Comparison of ENCODE assay signal across 1 fruit fly cellular context in genomic region chrX:9749745-9750144, dm6.
A peak's percentile ranks its signal among the peaks of the same experiment; 100 is the strongest.
TF ChIP-seq lines count a peak whose summit lies in the region.

No protein-coding gene starts in this region.

TF ChIP-seq in whole organism, embryonic, 481 proteins besides CTCF, POLR2A, EP300 and RAD21 (continued from another document):
- no peak for TF ChIP-seq Sox100B (GFP tag; optimal IDR thresholded peaks at IDR 0.05; lab: Kevin White, UChicago)
- peak in 1 of 2 experiments; percentile 44 for TF ChIP-seq tll (GFP tag; optimal IDR thresholded peaks at IDR 0.05; lab: Kevin White, UChicago)
- no peak for TF ChIP-seq zfh1 (GFP tag; IDR thresholded peaks at IDR 0.05; lab: Robert Waterston, UW)
- peak; percentile 34 for TF ChIP-seq gsb-n (tag; optimal IDR thresholded peaks at IDR 0.05; lab: Kevin White, UChicago)
- no peak for TF ChIP-seq Bdp1 (GFP tag; optimal IDR thresholded peaks at IDR 0.05; lab: Kevin White, UChicago)
- no peak for TF ChIP-seq CG4404 (GFP tag; IDR thresholded peaks at IDR 0.05; lab: Robert Waterston, UW)
- TF ChIP-seq Chrac-16 (GFP tag; optimal IDR thresholded peaks at IDR 0.05; lab: Kevin White, UChicago): no peak
- TF ChIP-seq insv (GFP tag; optimal IDR thresholded peaks at IDR 0.05; lab: Kevin White, UChicago): no peak
- TF ChIP-seq Aef1 (GFP tag; IDR thresholded peaks at IDR 0.05; lab: Robert Waterston, UW): no peak
- no peak for TF ChIP-seq CG12219 (GFP tag; optimal IDR thresholded peaks at IDR 0.05; lab: Kevin White, UChicago)
- TF ChIP-seq cg (GFP tag; optimal IDR thresholded peaks at IDR 0.05; lab: Kevin White, UChicago): peak; percentile 45
- no peak for TF ChIP-seq CG10462 (GFP tag; optimal IDR thresholded peaks at IDR 0.05; lab: Kevin White, UChicago)
- TF ChIP-seq Ravus (GFP tag; IDR thresholded peaks at IDR 0.05; lab: Robert Waterston, UW): no peak
- no peak for TF ChIP-seq CG2889 (GFP tag; IDR thresholded peaks at IDR 0.05; lab: Robert Waterston, UW)
- TF ChIP-seq cad (GFP tag; optimal IDR thresholded peaks at IDR 0.05; lab: Kevin White, UChicago): peak; percentile 73
- TF ChIP-seq Adf1 (GFP tag; IDR thresholded peaks at IDR 0.05; lab: Robert Waterston, UW): no peak
- TF ChIP-seq CG2202 (tag; optimal IDR thresholded peaks at IDR 0.05; lab: Kevin White, UChicago): no peak
- no peak for TF ChIP-seq CG17328 (GFP tag; IDR thresholded peaks at IDR 0.05; lab: Robert Waterston, UW)
- no peak for TF ChIP-seq CG17829 (tag; optimal IDR thresholded peaks at IDR 0.05; lab: Kevin White, UChicago)
- TF ChIP-seq CG11504 (tag; optimal IDR thresholded peaks at IDR 0.05; lab: Kevin White, UChicago): peak; percentile 12
- TF ChIP-seq MBD-R2 (GFP tag; IDR thresholded peaks at IDR 0.05; lab: Robert Waterston, UW): no peak
- no peak for TF ChIP-seq Usf (GFP tag; optimal IDR thresholded peaks at IDR 0.05; lab: Kevin White, UChicago)
- TF ChIP-seq crol (GFP tag; IDR thresholded peaks at IDR 0.05; lab: Robert Waterston, UW): peak; percentile 87
- peak; percentile 81 for TF ChIP-seq kni (GFP tag; optimal IDR thresholded peaks at IDR 0.05; lab: Kevin White, UChicago)
- TF ChIP-seq jumu (GFP tag; optimal IDR thresholded peaks at IDR 0.05; lab: Kevin White, UChicago): no peak
- no peak for TF ChIP-seq Pdp1 (GFP tag; optimal IDR thresholded peaks at IDR 0.05; lab: Kevin White, UChicago)
- peak; percentile 92 for TF ChIP-seq zen (tag; optimal IDR thresholded peaks at IDR 0.05; lab: Kevin White, UChicago)
- TF ChIP-seq HHEX (GFP tag; optimal IDR thresholded peaks at IDR 0.05; lab: Kevin White, UChicago): no peak
- no peak for TF ChIP-seq CG18011 (GFP tag; optimal IDR thresholded peaks at IDR 0.05; lab: Kevin White, UChicago)
- no peak for TF ChIP-seq Ptx1 (GFP tag; IDR thresholded peaks at IDR 0.05; lab: Robert Waterston, UW)
- no peak for TF ChIP-seq E2f2 (GFP tag; IDR thresholded peaks at IDR 0.05; lab: Robert Waterston, UW)
- no peak for TF ChIP-seq CG17385 (GFP tag; optimal IDR thresholded peaks at IDR 0.05; lab: Kevin White, UChicago)
- TF ChIP-seq unpg (GFP tag; optimal IDR thresholded peaks at IDR 0.05; lab: Kevin White, UChicago): no peak
- no peak for TF ChIP-seq Six4 (GFP tag; optimal IDR thresholded peaks at IDR 0.05; lab: Kevin White, UChicago)
- TF ChIP-seq chinmo (GFP tag; IDR thresholded peaks at IDR 0.05; lab: Robert Waterston, UW; ENCODE audit: partially characterized antibody): no peak
- no peak for TF ChIP-seq ssp (GFP tag; IDR thresholded peaks at IDR 0.05; lab: Robert Waterston, UW)
- TF ChIP-seq pnt (GFP tag; optimal IDR thresholded peaks at IDR 0.05; lab: Kevin White, UChicago): no peak
- no peak for TF ChIP-seq unc-4 (GFP tag; IDR thresholded peaks at IDR 0.05; lab: Robert Waterston, UW; ENCODE audit: partially characterized antibody)
- peak; percentile 73 for TF ChIP-seq kah (GFP tag; optimal IDR thresholded peaks at IDR 0.05; lab: Kevin White, UChicago)
- no peak for TF ChIP-seq Poxn (GFP tag; IDR thresholded peaks at IDR 0.05; lab: Robert Waterston, UW)
- TF ChIP-seq Fer3 (tag; optimal IDR thresholded peaks at IDR 0.05; lab: Kevin White, UChicago): no peak
- no peak for TF ChIP-seq CG6791 (GFP tag; IDR thresholded peaks at IDR 0.05; lab: Robert Waterston, UW; ENCODE audit: partially characterized antibody)
- no peak for TF ChIP-seq lilli (GFP tag; optimal IDR thresholded peaks at IDR 0.05; lab: Kevin White, UChicago)
- TF ChIP-seq CG4617 (GFP tag; optimal IDR thresholded peaks at IDR 0.05; lab: Kevin White, UChicago; ENCODE audit: borderline replicate concordance): no peak
- TF ChIP-seq prd (optimal IDR thresholded peaks at IDR 0.05; lab: Kevin White, UChicago): no peak
- no peak for TF ChIP-seq prd (GFP tag; IDR thresholded peaks at IDR 0.05; lab: Robert Waterston, UW)
- no peak for TF ChIP-seq CG6765 (GFP tag; optimal IDR thresholded peaks at IDR 0.05; lab: Kevin White, UChicago)
- no peak for TF ChIP-seq HLH54F (GFP tag; optimal IDR thresholded peaks at IDR 0.05; lab: Kevin White, UChicago)
- no peak for TF ChIP-seq sens-2 (GFP tag; IDR thresholded peaks at IDR 0.05; lab: Robert Waterston, UW)
- TF ChIP-seq C15 (GFP tag; IDR thresholded peaks at IDR 0.05; lab: Robert Waterston, UW): no peak
- TF ChIP-seq chn (GFP tag; optimal IDR thresholded peaks at IDR 0.05; lab: Kevin White, UChicago): no peak
- TF ChIP-seq grn (GFP tag; optimal IDR thresholded peaks at IDR 0.05; lab: Kevin White, UChicago): peak; percentile 67
- no peak for TF ChIP-seq Hr78 (GFP tag; optimal IDR thresholded peaks at IDR 0.05; lab: Kevin White, UChicago)
- TF ChIP-seq run (tag; optimal IDR thresholded peaks at IDR 0.05; lab: Kevin White, UChicago): no peak
- no peak for TF ChIP-seq wdn (GFP tag; IDR thresholded peaks at IDR 0.05; lab: Robert Waterston, UW)
- no peak for TF ChIP-seq CG10209 (GFP tag; optimal IDR thresholded peaks at IDR 0.05; lab: Kevin White, UChicago)
- no peak for TF ChIP-seq inv (GFP tag; IDR thresholded peaks at IDR 0.05; lab: Robert Waterston, UW; ENCODE audit: partially characterized antibody)
- TF ChIP-seq Deaf1 (tag; optimal IDR thresholded peaks at IDR 0.05; lab: Kevin White, UChicago): no peak
- TF ChIP-seq Fer2 (tag; optimal IDR thresholded peaks at IDR 0.05; lab: Kevin White, UChicago): no peak
- no peak for TF ChIP-seq Myb (GFP tag; optimal IDR thresholded peaks at IDR 0.05; lab: Kevin White, UChicago)
- no peak for TF ChIP-seq CG16813 (GFP tag; IDR thresholded peaks at IDR 0.05; lab: Robert Waterston, UW; ENCODE audit: partially characterized antibody)
- TF ChIP-seq nau (GFP tag; optimal IDR thresholded peaks at IDR 0.05; lab: Kevin White, UChicago): no peak
- TF ChIP-seq CG14710 (tag; optimal IDR thresholded peaks at IDR 0.05; lab: Kevin White, UChicago): no peak
- peak; percentile 87 for TF ChIP-seq CG15479 (GFP tag; optimal IDR thresholded peaks at IDR 0.05; lab: Kevin White, UChicago)
- TF ChIP-seq pfk (GFP tag; optimal IDR thresholded peaks at IDR 0.05; lab: Kevin White, UChicago): no peak
- peak; percentile 90 for TF ChIP-seq Nf-YB (GFP tag; optimal IDR thresholded peaks at IDR 0.05; lab: Kevin White, UChicago)
- TF ChIP-seq CG18619 (GFP tag; optimal IDR thresholded peaks at IDR 0.05; lab: Kevin White, UChicago): no peak
- TF ChIP-seq TFAM (GFP tag; optimal IDR thresholded peaks at IDR 0.05; lab: Kevin White, UChicago): no peak
- no peak for TF ChIP-seq knrl (GFP tag; IDR thresholded peaks at IDR 0.05; lab: Robert Waterston, UW; ENCODE audit: partially characterized antibody)
- TF ChIP-seq slp2 (GFP tag; optimal IDR thresholded peaks at IDR 0.05; lab: Kevin White, UChicago): no peak
- TF ChIP-seq Optix (GFP tag; IDR thresholded peaks at IDR 0.05; lab: Robert Waterston, UW): no peak
- no peak for TF ChIP-seq Mes4 (GFP tag; optimal IDR thresholded peaks at IDR 0.05; lab: Kevin White, UChicago)
- no peak for TF ChIP-seq CG10654 (GFP tag; optimal IDR thresholded peaks at IDR 0.05; lab: Kevin White, UChicago)
- TF ChIP-seq Hr51 (GFP tag; optimal IDR thresholded peaks at IDR 0.05; lab: Kevin White, UChicago): no peak
- no peak for TF ChIP-seq Dll (GFP tag; IDR thresholded peaks at IDR 0.05; lab: Robert Waterston, UW; ENCODE audit: partially characterized antibody)
- no peak for TF ChIP-seq CG4854 (GFP tag; optimal IDR thresholded peaks at IDR 0.05; lab: Kevin White, UChicago)
- no peak for TF ChIP-seq CG18262 (tag; optimal IDR thresholded peaks at IDR 0.05; lab: Kevin White, UChicago)
- TF ChIP-seq YL-1 (GFP tag; optimal IDR thresholded peaks at IDR 0.05; lab: Kevin White, UChicago): no peak
- TF ChIP-seq CG12744 (GFP tag; optimal IDR thresholded peaks at IDR 0.05; lab: Kevin White, UChicago): no peak
- no peak for TF ChIP-seq CG15011 (GFP tag; optimal IDR thresholded peaks at IDR 0.05; lab: Kevin White, UChicago)
- no peak for TF ChIP-seq CG33213 (GFP tag; optimal IDR thresholded peaks at IDR 0.05; lab: Kevin White, UChicago)
- TF ChIP-seq fu2 (GFP tag; optimal IDR thresholded peaks at IDR 0.05; lab: Kevin White, UChicago): no peak
- TF ChIP-seq CG17912 (GFP tag; optimal IDR thresholded peaks at IDR 0.05; lab: Kevin White, UChicago): no peak
- TF ChIP-seq CG3281 (GFP tag; optimal IDR thresholded peaks at IDR 0.05; lab: Kevin White, UChicago): no peak
- TF ChIP-seq CG7372 (GFP tag; IDR thresholded peaks at IDR 0.05; lab: Robert Waterston, UW): no peak
- TF ChIP-seq Dref (GFP tag; IDR thresholded peaks at IDR 0.05; lab: Robert Waterston, UW): no peak
- TF ChIP-seq CG8290 (GFP tag; optimal IDR thresholded peaks at IDR 0.05; lab: Kevin White, UChicago): no peak
- TF ChIP-seq CG8290 (tag; optimal IDR thresholded peaks at IDR 0.05; lab: Kevin White, UChicago): no peak
- TF ChIP-seq aop (GFP tag; IDR thresholded peaks at IDR 0.05; lab: Robert Waterston, UW): no peak
- TF ChIP-seq CG1832 (GFP tag; optimal IDR thresholded peaks at IDR 0.05; lab: Kevin White, UChicago): peak; percentile 73
- no peak for TF ChIP-seq sens (GFP tag; lab: Kevin White, UChicago)
- TF ChIP-seq CG13287 (GFP tag; IDR thresholded peaks at IDR 0.05; lab: Robert Waterston, UW; ENCODE audit: partially characterized antibody): no peak
